Fruit fly (Drosophila melanogaster) whole organism: Measurements from ENCODE around the gene Trf2.

Experiments used
- CG8478 ChIP-seq: fragments of >200 bp; optimal IDR thresholded peaks from 2 replicates; lab custom pipeline; 2018; ENCODE audit warnings: inconsistent platforms
- Dll ChIP-seq: fragments of >200 bp; optimal IDR thresholded peaks from 2 replicates; lab custom pipeline; 2017
- EcR ChIP-seq, 2 experiments: fragments of >200 bp; optimal IDR thresholded peaks; 2 replicates each; lab custom pipeline; 2017; ENCODE audit warnings: missing biosample characterization in 2 of 2, missing genetic modification characterization in 2 of 2, missing genetic modification reagents in 2 of 2
- pan ChIP-seq: fragments of >200 bp; optimal IDR thresholded peaks from 2 replicates; lab custom pipeline; 2017
- psq ChIP-seq: fragments of >200 bp; optimal IDR thresholded peaks from 2 replicates; lab custom pipeline; 2017
- usp ChIP-seq: fragments of >200 bp; optimal IDR thresholded peaks from 2 replicates; lab custom pipeline; 2017; ENCODE audit warnings: missing biosample characterization, missing genetic modification characterization, mixed read lengths

- TF ChIP-seq Dll (no peak), usp (GFP tag; lab: Kevin White, UChicago) (no peak), psq (lab: Kevin White, UChicago) (no peak), EcR (GFP tag; optimal IDR thresholded peaks at IDR 0.05; lab: Kevin White, UChicago) (no peak), pan (lab: Kevin White, UChicago) (no peak), CG8478 (lab: Kevin White, UChicago) (no peak)
These were observed 35.2 kb downstream of the Trf2 start for dm6 chrX:8444279-8444678.
